Fruit fly (Drosophila melanogaster) whole organism, embryonic: ENCODE data around the gene alpha-PheRS.

Experiments used
- ATbp ChIP-seq: fragments of 200-800 bp; sonication (Bioruptor generic); optimal IDR thresholded peaks from 2 replicates; lab custom pipeline; 2017; ENCODE audit warnings: missing biosample characterization, mild to moderate bottlenecking, missing genetic modification characterization, missing genetic modification reagents
- B-H1 ChIP-seq: fragments of 200-800 bp; sonication (Bioruptor generic); IDR thresholded peaks from 3 replicates; pipeline ENCODE4 v1.3.6; 2022; ENCODE audit warnings: missing biosample characterization, missing genetic modification characterization
- Bgb ChIP-seq: fragments of 200-800 bp; sonication (Bioruptor generic); IDR thresholded peaks from 2 replicates; pipeline ENCODE4 v1.3.6; 2022; ENCODE audit warnings: missing biosample characterization, missing genetic modification characterization; ENCODE audit not compliant: partially characterized antibody
- CG10959 ChIP-seq: fragments of 200-800 bp; sonication (Bioruptor generic); IDR thresholded peaks from 2 replicates; pipeline ENCODE4 v1.3.6; 2022; ENCODE audit warnings: missing biosample characterization, missing genetic modification characterization
- CG1233 ChIP-seq: fragments of 200-800 bp; sonication (Bioruptor generic); optimal IDR thresholded peaks from 4 replicates; lab custom pipeline; 2018; ENCODE audit warnings: missing biosample characterization, mild to moderate bottlenecking, missing genetic modification characterization
- CG14667 ChIP-seq: fragments of 200-800 bp; sonication (Bioruptor generic); IDR thresholded peaks from 2 replicates; pipeline ENCODE4 v1.3.6; 2022; ENCODE audit warnings: missing biosample characterization, missing genetic modification characterization
- CG14860 ChIP-seq: fragments of 200-800 bp; sonication (Bioruptor generic); IDR thresholded peaks from 3 replicates; pipeline ENCODE4 v1.3.6; 2022; ENCODE audit warnings: missing biosample characterization, missing genetic modification characterization; ENCODE audit not compliant: partially characterized antibody
- CG16815 ChIP-seq: fragments of 200-800 bp; sonication (Bioruptor generic); optimal IDR thresholded peaks from 3 replicates; lab custom pipeline; 2017; ENCODE audit warnings: missing biosample characterization, mild to moderate bottlenecking, missing genetic modification characterization
- CG17568 ChIP-seq: fragments of 200-800 bp; sonication (Bioruptor generic); optimal IDR thresholded peaks from 2 replicates; lab custom pipeline; 2018; ENCODE audit warnings: missing biosample characterization, mild to moderate bottlenecking, missing genetic modification characterization, moderate library complexity
- CG31388 ChIP-seq: fragments of 200-800 bp; sonication (Bioruptor generic); optimal IDR thresholded peaks from 2 replicates; lab custom pipeline; 2016; ENCODE audit warnings: missing biosample characterization, missing genetic modification characterization
- CG3281 ChIP-seq: fragments of 200-800 bp; sonication (Bioruptor generic); optimal IDR thresholded peaks from 3 replicates; lab custom pipeline; 2017; ENCODE audit warnings: missing biosample characterization, mild to moderate bottlenecking, missing genetic modification characterization
- CG33213 ChIP-seq: fragments of 200-800 bp; sonication (Bioruptor generic); optimal IDR thresholded peaks from 3 replicates; lab custom pipeline; 2016; ENCODE audit warnings: missing biosample characterization, missing genetic modification characterization
- CG4707 ChIP-seq: fragments of 200-800 bp; sonication (Bioruptor generic); optimal IDR thresholded peaks from 2 replicates; lab custom pipeline; 2018; ENCODE audit warnings: missing biosample characterization, mild to moderate bottlenecking, missing genetic modification characterization, moderate library complexity
- CG6813 ChIP-seq: fragments of 200-800 bp; sonication (Bioruptor generic); optimal IDR thresholded peaks from 2 replicates; lab custom pipeline; 2017; ENCODE audit warnings: missing biosample characterization, missing genetic modification characterization, mild to moderate bottlenecking, moderate library complexity, missing genetic modification reagents
- CG7271 ChIP-seq: fragments of 200-800 bp; sonication (Bioruptor generic); optimal IDR thresholded peaks from 2 replicates; lab custom pipeline; 2018; ENCODE audit warnings: missing biosample characterization, mild to moderate bottlenecking, missing genetic modification characterization, moderate library complexity
- CG7839 ChIP-seq: fragments of 200-800 bp; sonication (Bioruptor generic); optimal IDR thresholded peaks from 3 replicates; lab custom pipeline; 2018; ENCODE audit warnings: missing biosample characterization, mild to moderate bottlenecking, missing genetic modification characterization, moderate library complexity
- CG8765 ChIP-seq: fragments of 200-800 bp; sonication (Bioruptor generic); IDR thresholded peaks from 2 replicates; pipeline ENCODE4 v1.3.6; 2022; ENCODE audit warnings: missing biosample characterization, missing genetic modification characterization
- CG9215 ChIP-seq: fragments of 200-800 bp; sonication (Bioruptor generic); IDR thresholded peaks from 2 replicates; pipeline ENCODE4 v1.3.6; 2022; ENCODE audit warnings: missing biosample characterization, missing genetic modification characterization
- CG9932 ChIP-seq: fragments of 200-800 bp; sonication (Bioruptor generic); IDR thresholded peaks from 2 replicates; pipeline ENCODE4 v1.3.6; 2022; ENCODE audit warnings: missing biosample characterization, missing genetic modification characterization
- Camta ChIP-seq: fragments of 200-800 bp; sonication (Bioruptor generic); optimal IDR thresholded peaks from 2 replicates; lab custom pipeline; 2016; ENCODE audit warnings: missing biosample characterization, missing genetic modification characterization
- D ChIP-seq, 2 experiments: fragments of 200-800 bp in 1 of 2; fragments of >200 bp in 1 of 2; sonication (Bioruptor generic) in 1 of 2; optimal IDR thresholded peaks; 2 replicates in 1 of 2; 3 replicates in 1 of 2; lab custom pipeline; 2017; ENCODE audit warnings: mild to moderate bottlenecking in 1 of 2, missing biosample characterization in 1 of 2, missing genetic modification characterization in 1 of 2, missing genetic modification reagents in 1 of 2
- D19B ChIP-seq: fragments of 200-800 bp; sonication (Bioruptor generic); optimal IDR thresholded peaks from 2 replicates; lab custom pipeline; 2017; ENCODE audit warnings: missing biosample characterization, mild to moderate bottlenecking, missing genetic modification characterization
- Deaf1 ChIP-seq: fragments of 200-800 bp; optimal IDR thresholded peaks from 3 replicates; lab custom pipeline; 2019; ENCODE audit warnings: missing biosample characterization, mild to moderate bottlenecking, missing genetic modification characterization, moderate library complexity
- Fer2 ChIP-seq: fragments of 200-800 bp; sonication (Bioruptor generic); optimal IDR thresholded peaks from 2 replicates; lab custom pipeline; 2018; ENCODE audit warnings: missing biosample characterization, mild to moderate bottlenecking, missing genetic modification characterization, moderate library complexity
- HLH4C ChIP-seq: fragments of 200-800 bp; sonication (Bioruptor generic); IDR thresholded peaks from 3 replicates; pipeline ENCODE4 v1.3.6; 2022; ENCODE audit warnings: missing biosample characterization, missing genetic modification characterization; ENCODE audit not compliant: partially characterized antibody
- Neu2 ChIP-seq: fragments of 200-800 bp; sonication (Bioruptor generic); optimal IDR thresholded peaks from 3 replicates; lab custom pipeline; 2016; ENCODE audit warnings: missing biosample characterization, missing genetic modification characterization, borderline replicate concordance
- Opbp ChIP-seq: fragments of 200-800 bp; sonication (Bioruptor generic); IDR thresholded peaks from 3 replicates; pipeline ENCODE4 v1.3.6; 2022; ENCODE audit warnings: missing biosample characterization, missing genetic modification characterization; ENCODE audit not compliant: partially characterized antibody
- Rx ChIP-seq: fragments of 200-800 bp; sonication (Bioruptor generic); IDR thresholded peaks from 2 replicates; pipeline ENCODE4 v1.3.6; 2022; ENCODE audit warnings: missing biosample characterization, missing genetic modification characterization
- Sox102F ChIP-seq: fragments of 200-800 bp; sonication (Bioruptor generic); optimal IDR thresholded peaks from 2 replicates; lab custom pipeline; 2018; ENCODE audit warnings: missing biosample characterization, mild to moderate bottlenecking, missing genetic modification characterization, moderate library complexity
- TFAM ChIP-seq: fragments of 200-800 bp; sonication (Bioruptor generic); optimal IDR thresholded peaks from 2 replicates; lab custom pipeline; 2017; ENCODE audit warnings: missing biosample characterization, missing genetic modification characterization, inconsistent platforms
- Taf1 ChIP-seq: fragments of 200-800 bp; sonication (Bioruptor generic); IDR thresholded peaks from 2 replicates; pipeline ENCODE4 v1.3.6; 2022; ENCODE audit warnings: missing biosample characterization, missing genetic modification characterization
- bsh ChIP-seq, 2 experiments: fragments of 200-800 bp; sonication (Bioruptor generic); optimal IDR thresholded peaks; 2 replicates each; lab custom pipeline; 2017 to 2018; ENCODE audit warnings: mild to moderate bottlenecking in 2 of 2, missing biosample characterization in 2 of 2, missing genetic modification characterization in 2 of 2, moderate library complexity in 1 of 2
- cg ChIP-seq: fragments of 200-800 bp; sonication (Bioruptor generic); optimal IDR thresholded peaks from 3 replicates; lab custom pipeline; 2019; ENCODE audit warnings: missing biosample characterization, mild to moderate bottlenecking, missing genetic modification characterization, moderate library complexity
- ci ChIP-seq: fragments of 200-800 bp; sonication (Bioruptor generic); IDR thresholded peaks from 3 replicates; pipeline ENCODE4 v1.3.6; 2022; ENCODE audit warnings: missing biosample characterization, missing genetic modification characterization
- dmrt99B ChIP-seq: fragments of 200-800 bp; sonication (Bioruptor generic); optimal IDR thresholded peaks from 2 replicates; lab custom pipeline; 2018; ENCODE audit warnings: missing biosample characterization, mild to moderate bottlenecking, missing genetic modification characterization, moderate library complexity
- dpn ChIP-seq, 2 experiments: fragments of 200-800 bp; sonication (Bioruptor generic); optimal IDR thresholded peaks; 3 replicates each; lab custom pipeline; 2016; ENCODE audit warnings: missing biosample characterization in 2 of 2, missing genetic modification characterization in 2 of 2
- en ChIP-seq: fragments of 200-800 bp; sonication (Bioruptor generic); optimal IDR thresholded peaks from 2 replicates; lab custom pipeline; 2016; ENCODE audit warnings: missing biosample characterization, missing genetic modification characterization
- exex ChIP-seq: fragments of 200-800 bp; sonication (Bioruptor generic); optimal IDR thresholded peaks from 4 replicates; lab custom pipeline; 2018; ENCODE audit warnings: missing biosample characterization, mild to moderate bottlenecking, missing genetic modification characterization, moderate library complexity
- grn ChIP-seq: fragments of 200-800 bp; sonication (Bioruptor generic); optimal IDR thresholded peaks from 3 replicates; lab custom pipeline; 2017; ENCODE audit warnings: missing biosample characterization, missing genetic modification characterization
- kah ChIP-seq: fragments of 200-800 bp; sonication (Bioruptor generic); optimal IDR thresholded peaks from 2 replicates; lab custom pipeline; 2018; ENCODE audit warnings: missing biosample characterization, mild to moderate bottlenecking, missing genetic modification characterization
- ken ChIP-seq: fragments of 200-800 bp; sonication (Bioruptor generic); IDR thresholded peaks from 3 replicates; pipeline ENCODE4 v1.3.6; 2022; ENCODE audit warnings: missing biosample characterization, missing genetic modification characterization
- lilli ChIP-seq: fragments of 200-800 bp; sonication (Bioruptor generic); optimal IDR thresholded peaks from 3 replicates; lab custom pipeline; 2016; ENCODE audit warnings: missing biosample characterization, missing genetic modification characterization
- nmo ChIP-seq: fragments of 200-800 bp; sonication (Bioruptor generic); optimal IDR thresholded peaks from 2 replicates; lab custom pipeline; 2018; ENCODE audit warnings: missing biosample characterization, mild to moderate bottlenecking, missing genetic modification characterization, moderate library complexity
- repo ChIP-seq: fragments of 200-800 bp; sonication (Bioruptor generic); optimal IDR thresholded peaks from 2 replicates; lab custom pipeline; 2016; ENCODE audit warnings: missing biosample characterization, missing genetic modification characterization
- scrt ChIP-seq: fragments of 200-800 bp; sonication (Bioruptor generic); optimal IDR thresholded peaks from 2 replicates; lab custom pipeline; 2018; ENCODE audit warnings: missing biosample characterization, mild to moderate bottlenecking, missing genetic modification characterization, moderate library complexity
- slbo ChIP-seq: fragments of 200-800 bp; sonication (Bioruptor generic); IDR thresholded peaks from 2 replicates; pipeline ENCODE4 v1.3.6; 2022; ENCODE audit warnings: missing biosample characterization, missing genetic modification characterization
- twi ChIP-seq: fragments of 200-800 bp; optimal IDR thresholded peaks from 2 replicates; lab custom pipeline; 2019; ENCODE audit warnings: missing biosample characterization, mild to moderate bottlenecking, missing genetic modification characterization, moderate library complexity
- usp ChIP-seq: fragments of >200 bp; optimal IDR thresholded peaks from 2 replicates; lab custom pipeline; 2017; ENCODE audit warnings: missing biosample characterization, missing genetic modification characterization
- zf30C ChIP-seq: fragments of 200-800 bp; sonication (Bioruptor generic); optimal IDR thresholded peaks from 3 replicates; lab custom pipeline; 2018; ENCODE audit warnings: missing biosample characterization, mild to moderate bottlenecking, missing genetic modification characterization

Gene alpha-PheRS

DNA sequence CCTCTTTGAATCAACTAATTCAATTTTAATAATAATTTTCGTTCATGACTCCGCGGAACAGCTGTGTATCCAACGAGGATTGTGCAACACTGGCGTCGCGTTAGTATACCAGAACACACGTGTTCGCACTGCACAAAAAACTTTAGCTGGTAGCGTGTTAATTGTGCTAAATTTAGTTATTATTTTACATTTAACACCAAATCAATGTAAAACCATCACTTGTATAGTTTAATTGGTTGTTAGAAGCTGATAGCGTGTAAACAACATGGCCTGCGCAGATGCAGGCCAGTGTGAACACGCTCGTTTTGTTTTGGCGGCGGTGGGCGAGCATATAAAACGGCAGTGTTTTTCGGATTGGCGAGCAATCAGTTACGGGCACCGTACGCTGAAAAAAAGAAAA is 11.9 kb upstream of the alpha-PheRS start, which contains the start of the genes Traf6 and GIIIspla2 (continued):
- TF ChIP-seq kah (GFP tag; lab: Kevin White, UChicago) = no peak
- TF ChIP-seq usp = no peak
- no peak; the same call in 1 of the 2 replicates for TF ChIP-seq Bgb (GFP tag; lab: Robert Waterston, UW)
- peak; percentile 43 for TF ChIP-seq en
- peak; percentile 74 for TF ChIP-seq CG3281
- peak; percentile 59 for TF ChIP-seq B-H1 (GFP tag; lab: Robert Waterston, UW)
- TF ChIP-seq CG31388 (GFP tag; lab: Kevin White, UChicago) = no peak
- TF ChIP-seq HLH4C (GFP tag; lab: Robert Waterston, UW) = 0 out of 3 replicates have a peak, but pooled peaks have one; percentile 26
- peak; percentile 56; the same call in 1 of the 2 replicates for TF ChIP-seq Taf1 (GFP tag; lab: Robert Waterston, UW)
- TF ChIP-seq Fer2 (tag; lab: Kevin White, UChicago) = peak; percentile 53
- TF ChIP-seq exex (tag; lab: Kevin White, UChicago) = no peak
- peak; percentile 71 for TF ChIP-seq Rx (GFP tag; lab: Robert Waterston, UW)
- TF ChIP-seq CG10959 = peak; percentile 63
- no peak for TF ChIP-seq Sox102F (GFP tag; lab: Kevin White, UChicago)
- peak; percentile 63 for TF ChIP-seq Camta (GFP tag; lab: Kevin White, UChicago)
- TF ChIP-seq CG7271 = no peak
- TF ChIP-seq TFAM (GFP tag; lab: Kevin White, UChicago) = no peak
- TF ChIP-seq twi (tag; lab: Kevin White, UChicago) = peak; percentile 63
- TF ChIP-seq dmrt99B (tag; lab: Kevin White, UChicago) = no peak
- no peak for TF ChIP-seq D (optimal IDR thresholded peaks at IDR 0.05; lab: Kevin White, UChicago)
- peak; percentile 51 for TF ChIP-seq D (GFP tag; optimal IDR thresholded peaks at IDR 0.05; lab: Kevin White, UChicago)
- TF ChIP-seq Opbp (GFP tag; lab: Robert Waterston, UW) = 0 out of 3 replicates have a peak, but pooled peaks have one; percentile 10
- peak; percentile 66 for TF ChIP-seq CG14667 (GFP tag; lab: Robert Waterston, UW)
- TF ChIP-seq CG16815 = peak; percentile 66
- TF ChIP-seq CG9932 (GFP tag; lab: Robert Waterston, UW) = peak; percentile 85
- TF ChIP-seq CG9215 (GFP tag; lab: Robert Waterston, UW) = peak; percentile 79; the same call in 1 of the 2 replicates
- no peak for TF ChIP-seq CG4707 (GFP tag; lab: Kevin White, UChicago)
- TF ChIP-seq Deaf1 (tag; lab: Kevin White, UChicago) = peak; percentile 77
- TF ChIP-seq D19B (GFP tag; lab: Kevin White, UChicago) = peak; percentile 65
- peak; percentile 29; the same call in 1 of the 2 replicates for TF ChIP-seq CG8765 (GFP tag; lab: Robert Waterston, UW)
- TF ChIP-seq CG1233 (GFP tag; lab: Kevin White, UChicago) = peak; percentile 70
- TF ChIP-seq CG17568 (GFP tag; lab: Kevin White, UChicago) = no peak
- TF ChIP-seq lilli (GFP tag; lab: Kevin White, UChicago) = peak; percentile 76
- peak; percentile 71 for TF ChIP-seq CG7839 (tag; lab: Kevin White, UChicago)
- peak; percentile 81 for TF ChIP-seq ken (GFP tag; lab: Robert Waterston, UW)
- TF ChIP-seq CG14860 (GFP tag; lab: Robert Waterston, UW) = no peak
- no peak for TF ChIP-seq CG6813 (GFP tag; lab: Kevin White, UChicago)
- TF ChIP-seq bsh (GFP tag; optimal IDR thresholded peaks at IDR 0.05; lab: Kevin White, UChicago) = peak in 1 of 2 experiments; percentile 75
- peak; percentile 83 for TF ChIP-seq slbo
- TF ChIP-seq zf30C (GFP tag; lab: Kevin White, UChicago) = no peak
- peak; percentile 17 for TF ChIP-seq ATbp (GFP tag; lab: Kevin White, UChicago)
- TF ChIP-seq cg (GFP tag; lab: Kevin White, UChicago) = no peak
- peak; percentile 81 for TF ChIP-seq ci (GFP tag; lab: Robert Waterston, UW)
- peak; percentile 68 for TF ChIP-seq CG33213 (GFP tag; lab: Kevin White, UChicago)
- peak; percentile 83 for TF ChIP-seq nmo (GFP tag; lab: Kevin White, UChicago)
- no peak for TF ChIP-seq Neu2
- TF ChIP-seq grn (GFP tag; lab: Kevin White, UChicago) = no peak
- TF ChIP-seq scrt = no peak
- TF ChIP-seq repo (GFP tag; lab: Kevin White, UChicago) = peak; percentile 15
- peak; percentile 71 to 72 for TF ChIP-seq dpn (GFP tag; optimal IDR thresholded peaks at IDR 0.05; lab: Kevin White, UChicago)
